Fruit fly (Drosophila melanogaster) whole organism, prepupa: ENCODE data around the gene CG45676.

ENCODE experiments used
- Blimp-1 ChIP-seq: fragments of 200-800 bp; sonication (Bioruptor generic); optimal IDR thresholded peaks from 3 replicates; lab custom pipeline; 2017; ENCODE audit warnings: missing biosample characterization, missing genetic modification characterization, mild to moderate bottlenecking, moderate library complexity, missing genetic modification reagents
- CG10631 ChIP-seq: fragments of 200-800 bp; sonication (Bioruptor generic); optimal IDR thresholded peaks from 2 replicates; lab custom pipeline; 2016; ENCODE audit warnings: missing biosample characterization, missing genetic modification characterization
- CG11294 ChIP-seq: fragments of 200-800 bp; sonication (Bioruptor generic); IDR thresholded peaks from 2 replicates; pipeline ENCODE4 v1.3.6; 2022; ENCODE audit warnings: missing biosample characterization, missing genetic modification characterization
- CG11902 ChIP-seq: fragments of 200-800 bp; sonication (Bioruptor generic); optimal IDR thresholded peaks from 3 replicates; lab custom pipeline; 2016; ENCODE audit warnings: missing biosample characterization, missing genetic modification characterization
- CG15336 ChIP-seq: fragments of 200-800 bp; sonication (Bioruptor generic); IDR thresholded peaks from 2 replicates; pipeline ENCODE4 v1.3.6; 2022; ENCODE audit warnings: missing biosample characterization, missing genetic modification characterization
- CG1621 ChIP-seq: fragments of 200-800 bp; sonication (Bioruptor generic); optimal IDR thresholded peaks from 3 replicates; lab custom pipeline; 2018; ENCODE audit warnings: missing biosample characterization, mild to moderate bottlenecking, missing genetic modification characterization
- CG16779 ChIP-seq: fragments of 200-800 bp; sonication (Bioruptor generic); optimal IDR thresholded peaks from 3 replicates; lab custom pipeline; 2017; ENCODE audit warnings: missing biosample characterization, mild to moderate bottlenecking, missing genetic modification characterization
- CG3032 ChIP-seq: fragments of 200-800 bp; optimal IDR thresholded peaks from 2 replicates; lab custom pipeline; 2019; ENCODE audit warnings: missing biosample characterization, mild to moderate bottlenecking, missing genetic modification characterization, moderate library complexity
- CG31627 ChIP-seq: fragments of 200-800 bp; sonication (Bioruptor generic); optimal IDR thresholded peaks from 3 replicates; lab custom pipeline; 2016; ENCODE audit warnings: missing biosample characterization, missing genetic modification characterization
- CG32006 ChIP-seq: fragments of 200-800 bp; sonication (Bioruptor generic); optimal IDR thresholded peaks from 3 replicates; lab custom pipeline; 2017; ENCODE audit warnings: missing biosample characterization, mild to moderate bottlenecking, missing genetic modification characterization
- CG34406 ChIP-seq: fragments of 200-800 bp; sonication (Bioruptor generic); optimal IDR thresholded peaks from 3 replicates; lab custom pipeline; 2016; ENCODE audit warnings: missing biosample characterization, missing genetic modification characterization
- CG3919 ChIP-seq: fragments of 200-800 bp; sonication (Bioruptor generic); optimal IDR thresholded peaks from 3 replicates; lab custom pipeline; 2016; ENCODE audit warnings: missing biosample characterization, missing genetic modification characterization
- CG6276 ChIP-seq: fragments of 200-800 bp; sonication (Bioruptor generic); optimal IDR thresholded peaks from 2 replicates; lab custom pipeline; 2017; ENCODE audit warnings: missing biosample characterization, mild to moderate bottlenecking, missing genetic modification characterization
- CG6792 ChIP-seq: fragments of 200-800 bp; sonication (Bioruptor generic); optimal IDR thresholded peaks from 3 replicates; lab custom pipeline; 2016; ENCODE audit warnings: missing biosample characterization, missing genetic modification characterization
- CG6854 ChIP-seq: fragments of 200-800 bp; sonication (Bioruptor generic); optimal IDR thresholded peaks from 2 replicates; lab custom pipeline; 2017; ENCODE audit warnings: missing biosample characterization, mild to moderate bottlenecking, missing genetic modification characterization
- CG7368 ChIP-seq: fragments of 200-800 bp; sonication (Bioruptor generic); optimal IDR thresholded peaks from 3 replicates; lab custom pipeline; 2016; ENCODE audit warnings: missing biosample characterization, missing genetic modification characterization
- CG8119 ChIP-seq: fragments of 200-800 bp; sonication (Bioruptor generic); IDR thresholded peaks from 3 replicates; pipeline ENCODE4 v1.3.6; 2022; ENCODE audit warnings: missing biosample characterization, missing genetic modification characterization
- CG8632 ChIP-seq: fragments of 200-800 bp; sonication (Bioruptor generic); optimal IDR thresholded peaks from 3 replicates; lab custom pipeline; 2016; ENCODE audit warnings: missing biosample characterization, missing genetic modification characterization
- CG9139 ChIP-seq: fragments of 200-800 bp; sonication (Bioruptor generic); optimal IDR thresholded peaks from 3 replicates; lab custom pipeline; 2017; ENCODE audit warnings: missing biosample characterization, mild to moderate bottlenecking, missing genetic modification characterization
- Eip75B ChIP-seq: fragments of 200-800 bp; sonication (Bioruptor generic); optimal IDR thresholded peaks from 3 replicates; lab custom pipeline; 2016; ENCODE audit warnings: missing biosample characterization, missing genetic modification characterization
- Eip93F ChIP-seq: fragments of 200-800 bp; sonication (Bioruptor generic); optimal IDR thresholded peaks from 2 replicates; lab custom pipeline; 2016; ENCODE audit warnings: missing biosample characterization, mild to moderate bottlenecking, missing genetic modification characterization
- Ets21C ChIP-seq: fragments of 200-800 bp; sonication (Bioruptor generic); optimal IDR thresholded peaks from 3 replicates; lab custom pipeline; 2016; ENCODE audit warnings: missing biosample characterization, missing genetic modification characterization
- Ets96B ChIP-seq: fragments of 200-800 bp; optimal IDR thresholded peaks from 2 replicates; lab custom pipeline; 2019; ENCODE audit warnings: missing biosample characterization, mild to moderate bottlenecking, missing genetic modification characterization, moderate library complexity
- Gug ChIP-seq: fragments of 200-800 bp; sonication (Bioruptor generic); IDR thresholded peaks from 2 replicates; pipeline ENCODE4 v1.3.6; 2022; ENCODE audit warnings: missing biosample characterization, missing genetic modification characterization
- Hr38 ChIP-seq: sonication (Bioruptor generic); optimal IDR thresholded peaks from 2 replicates; lab custom pipeline; 2016; ENCODE audit warnings: missing biosample characterization, missing genetic modification characterization
- Hr39 ChIP-seq: fragments of 200-800 bp; sonication (Bioruptor generic); optimal IDR thresholded peaks from 2 replicates; lab custom pipeline; 2016; ENCODE audit warnings: missing biosample characterization, missing genetic modification characterization
- Lpt ChIP-seq: fragments of 200-800 bp; sonication (Bioruptor generic); optimal IDR thresholded peaks from 3 replicates; lab custom pipeline; 2016; ENCODE audit warnings: missing biosample characterization, missing genetic modification characterization
- Met ChIP-seq: fragments of 200-800 bp; sonication (Bioruptor generic); optimal IDR thresholded peaks from 3 replicates; lab custom pipeline; 2016; ENCODE audit warnings: missing biosample characterization, missing genetic modification characterization
- OdsH ChIP-seq: fragments of 200-800 bp; sonication (Bioruptor generic); optimal IDR thresholded peaks from 3 replicates; lab custom pipeline; 2016; ENCODE audit warnings: missing biosample characterization, missing genetic modification characterization
- Sox14 ChIP-seq: fragments of 200-800 bp; sonication (Bioruptor generic); optimal IDR thresholded peaks from 3 replicates; lab custom pipeline; 2016; ENCODE audit warnings: missing biosample characterization, missing genetic modification characterization
- Sox15 ChIP-seq: fragments of 200-800 bp; sonication (Bioruptor generic); optimal IDR thresholded peaks from 3 replicates; lab custom pipeline; 2016; ENCODE audit warnings: missing biosample characterization, missing genetic modification characterization
- achi ChIP-seq: fragments of 200-800 bp; sonication (Bioruptor generic); optimal IDR thresholded peaks from 3 replicates; lab custom pipeline; 2016; ENCODE audit warnings: missing biosample characterization, missing genetic modification characterization
- acj6 ChIP-seq: fragments of 200-800 bp; sonication (Bioruptor generic); optimal IDR thresholded peaks from 3 replicates; lab custom pipeline; 2016; ENCODE audit warnings: missing biosample characterization, missing genetic modification characterization
- cyc ChIP-seq: fragments of 200-800 bp; sonication (Bioruptor generic); optimal IDR thresholded peaks from 3 replicates; lab custom pipeline; 2016; ENCODE audit warnings: missing biosample characterization, missing genetic modification characterization
- dsx ChIP-seq: fragments of 200-800 bp; optimal IDR thresholded peaks from 3 replicates; lab custom pipeline; 2019; ENCODE audit warnings: missing biosample characterization, mild to moderate bottlenecking, missing genetic modification characterization, moderate library complexity; ENCODE audit not compliant: poor library complexity, severe bottlenecking
- eg ChIP-seq: fragments of 200-800 bp; sonication (Bioruptor generic); IDR thresholded peaks from 3 replicates; pipeline ENCODE4 v1.3.6; 2022; ENCODE audit warnings: missing biosample characterization, missing genetic modification characterization
- esn ChIP-seq: fragments of 200-800 bp; sonication (Bioruptor generic); optimal IDR thresholded peaks from 2 replicates; lab custom pipeline; 2016; ENCODE audit warnings: missing biosample characterization, mild to moderate bottlenecking, missing genetic modification characterization, moderate library complexity
- fd85E ChIP-seq: fragments of 200-800 bp; sonication (Bioruptor generic); optimal IDR thresholded peaks from 3 replicates; lab custom pipeline; 2016; ENCODE audit warnings: missing biosample characterization, missing genetic modification characterization
- lz ChIP-seq: fragments of 200-800 bp; sonication (Bioruptor generic); optimal IDR thresholded peaks from 3 replicates; lab custom pipeline; 2016; ENCODE audit warnings: missing biosample characterization, missing genetic modification characterization
- net ChIP-seq: fragments of 200-800 bp; sonication (Bioruptor generic); optimal IDR thresholded peaks from 3 replicates; lab custom pipeline; 2016; ENCODE audit warnings: missing biosample characterization, missing genetic modification characterization
- pdm3 ChIP-seq: fragments of 200-800 bp; sonication (Bioruptor generic); optimal IDR thresholded peaks from 3 replicates; lab custom pipeline; 2016; ENCODE audit warnings: missing biosample characterization, missing genetic modification characterization
- salr ChIP-seq, 2 experiments: fragments of 200-800 bp; sonication (Bioruptor generic); optimal IDR thresholded peaks; 3 replicates each; lab custom pipeline; 2016 to 2018; ENCODE audit warnings: missing biosample characterization in 2 of 2, missing genetic modification characterization in 2 of 2, mild to moderate bottlenecking in 1 of 2
- spab ChIP-seq: fragments of 200-800 bp; sonication (Bioruptor generic); optimal IDR thresholded peaks from 2 replicates; lab custom pipeline; 2017; ENCODE audit warnings: missing biosample characterization, mild to moderate bottlenecking, missing genetic modification characterization, missing genetic modification reagents
- ss ChIP-seq, 2 experiments: fragments of 200-800 bp; sonication (Bioruptor generic); optimal IDR thresholded peaks; 2 replicates in 1 of 2; 3 replicates in 1 of 2; lab custom pipeline; 2017 to 2018; ENCODE audit warnings: mild to moderate bottlenecking in 2 of 2, missing biosample characterization in 2 of 2, missing genetic modification characterization in 2 of 2, moderate library complexity in 1 of 2
- svp ChIP-seq: fragments of 200-800 bp; sonication (Bioruptor generic); peaks from one replicate; lab custom pipeline; 2016; ENCODE audit warnings: missing biosample characterization, missing genetic modification characterization
- vri ChIP-seq: fragments of 200-800 bp; sonication (Bioruptor generic); optimal IDR thresholded peaks from 3 replicates; lab custom pipeline; 2016; ENCODE audit warnings: missing biosample characterization, mild to moderate bottlenecking, missing genetic modification characterization

The CG45676 gene

dm6 chr3R:11454210-11454904 is 35.7 kb downstream of the CG45676 start (continued):
- TF ChIP-seq Blimp-1 (GFP tag; lab: Kevin White, UChicago) (peak; percentile 1), CG15336 (GFP tag; lab: Robert Waterston, UW) (no peak), Eip75B (GFP tag; lab: Kevin White, UChicago) (peak; percentile 36), CG31627 (GFP tag; lab: Kevin White, UChicago) (peak; percentile 72), CG16779 (peak; percentile 8), acj6 (GFP tag; lab: Kevin White, UChicago) (peak; percentile 45), eg (GFP tag; lab: Robert Waterston, UW) (0 out of 3 replicates have a peak, but pooled peaks have one; percentile 35), achi (GFP tag; lab: Kevin White, UChicago) (peak; percentile 31), CG10631 (GFP tag; lab: Kevin White, UChicago) (peak; percentile 27), CG6854 (GFP tag; lab: Kevin White, UChicago) (no peak), Gug (GFP tag; lab: Robert Waterston, UW) (no peak), fd85E (GFP tag; lab: Kevin White, UChicago) (no peak), CG7368 (GFP tag; lab: Kevin White, UChicago) (peak; percentile 7), cyc (GFP tag; lab: Kevin White, UChicago) (peak; percentile 68), Ets21C (GFP tag; lab: Kevin White, UChicago) (peak; percentile 45), svp (peak; percentile 89), spab (GFP tag; lab: Kevin White, UChicago) (no peak), CG8632 (GFP tag; lab: Kevin White, UChicago) (peak; percentile 19), CG3032 (tag; lab: Kevin White, UChicago) (no peak), Sox15 (peak; percentile 56), esn (peak; percentile 76), Hr38 (GFP tag; lab: Kevin White, UChicago) (no peak), Sox14 (peak; percentile 49), Eip93F (GFP tag; lab: Kevin White, UChicago) (no peak), CG6276 (GFP tag; lab: Kevin White, UChicago) (no peak), OdsH (peak; percentile 52), CG9139 (no peak), CG8119 (GFP tag; lab: Robert Waterston, UW) (0 out of 3 replicates have a peak, but pooled peaks have one; percentile 26), CG1621 (tag; lab: Kevin White, UChicago) (no peak), CG11294 (GFP tag; lab: Robert Waterston, UW) (peak; percentile 28; the same call in 1 of the 2 replicates), dsx (GFP tag; lab: Kevin White, UChicago) (no peak)

- TF ChIP-seq CG8119 (GFP tag; lab: Robert Waterston, UW): no peak; the same call in 2 of the 3 replicates
- TF ChIP-seq CG34406 (GFP tag; lab: Kevin White, UChicago): peak; percentile 30
- TF ChIP-seq esn: peak; percentile 43
- no peak for TF ChIP-seq lz (GFP tag; lab: Kevin White, UChicago)
- peak; percentile 63 for TF ChIP-seq vri (GFP tag; lab: Kevin White, UChicago)
- TF ChIP-seq dsx (GFP tag; lab: Kevin White, UChicago): peak; percentile 33
- TF ChIP-seq CG3919 (GFP tag; lab: Kevin White, UChicago): peak; percentile 12
- no peak for TF ChIP-seq Hr39 (GFP tag; lab: Kevin White, UChicago)
- no peak for TF ChIP-seq Sox14
- TF ChIP-seq CG11902 (GFP tag; lab: Kevin White, UChicago): no peak
- TF ChIP-seq eg (GFP tag; lab: Robert Waterston, UW): no peak
- TF ChIP-seq CG32006 (GFP tag; lab: Kevin White, UChicago): peak; percentile 17
- peak; percentile 29 for TF ChIP-seq spab (GFP tag; lab: Kevin White, UChicago)
- TF ChIP-seq Ets96B (tag; lab: Kevin White, UChicago): peak; percentile 4
- no peak for TF ChIP-seq cyc (GFP tag; lab: Kevin White, UChicago)
- TF ChIP-seq CG6792 (GFP tag; lab: Kevin White, UChicago): peak; percentile 21
- no peak for TF ChIP-seq Gug (GFP tag; lab: Robert Waterston, UW)
- no peak for TF ChIP-seq Hr38 (GFP tag; lab: Kevin White, UChicago)
- peak; percentile 7 for TF ChIP-seq acj6 (GFP tag; lab: Kevin White, UChicago)
- TF ChIP-seq ss (GFP tag; optimal IDR thresholded peaks at IDR 0.05; lab: Kevin White, UChicago): peak; percentile 5 to 46
- TF ChIP-seq Eip93F (GFP tag; lab: Kevin White, UChicago): no peak
- TF ChIP-seq Ets21C (GFP tag; lab: Kevin White, UChicago): no peak
- TF ChIP-seq salr (GFP tag; optimal IDR thresholded peaks at IDR 0.05; lab: Kevin White, UChicago): no peak
- TF ChIP-seq net: peak; percentile 11
- peak; percentile 12 for TF ChIP-seq pdm3
- TF ChIP-seq svp: peak; percentile 74
- TF ChIP-seq achi (GFP tag; lab: Kevin White, UChicago): no peak
- TF ChIP-seq Met (GFP tag; lab: Kevin White, UChicago): peak; percentile 35
- no peak for TF ChIP-seq CG15336 (GFP tag; lab: Robert Waterston, UW)
- TF ChIP-seq Sox15: no peak
- TF ChIP-seq Eip75B (GFP tag; lab: Kevin White, UChicago): no peak
- no peak for TF ChIP-seq CG7368 (GFP tag; lab: Kevin White, UChicago)
- TF ChIP-seq Lpt (GFP tag; lab: Kevin White, UChicago): no peak
These were observed 37.9 kb downstream of the CG45676 start for dm6 chr3R:11456539-11456938.
